Fruit fly (Drosophila melanogaster) whole organism, embryonic: ENCODE measurements around the gene CG15927.
A peak's percentile ranks its signal among the peaks of the same experiment; 100 is the strongest.

ENCODE experiments used
- Antp ChIP-seq: fragments of 200-800 bp; sonication (Bioruptor generic); optimal IDR thresholded peaks from 3 replicates; lab custom pipeline; 2016; ENCODE audit warnings: missing biosample characterization, missing genetic modification characterization
- CG10209 ChIP-seq: fragments of 200-800 bp; sonication (Bioruptor generic); optimal IDR thresholded peaks from 3 replicates; lab custom pipeline; 2017; ENCODE audit warnings: missing biosample characterization, mild to moderate bottlenecking, missing genetic modification characterization, missing genetic modification reagents
- CG10431 ChIP-seq: fragments of 200-800 bp; sonication (Bioruptor generic); optimal IDR thresholded peaks from 3 replicates; lab custom pipeline; 2018; ENCODE audit warnings: missing biosample characterization, mild to moderate bottlenecking, missing genetic modification characterization
- CG14441 ChIP-seq: fragments of 200-800 bp; sonication (Bioruptor generic); IDR thresholded peaks from 2 replicates; pipeline ENCODE4 v1.3.6; 2022; ENCODE audit warnings: missing biosample characterization, missing genetic modification characterization
- CG15269 ChIP-seq: fragments of 200-800 bp; sonication (Bioruptor generic); optimal IDR thresholded peaks from 2 replicates; lab custom pipeline; 2018; ENCODE audit warnings: missing biosample characterization, mild to moderate bottlenecking, missing genetic modification characterization, moderate library complexity
- CG17912 ChIP-seq: fragments of 200-800 bp; sonication (Bioruptor generic); optimal IDR thresholded peaks from 2 replicates; lab custom pipeline; 2018; ENCODE audit warnings: missing biosample characterization, mild to moderate bottlenecking, missing genetic modification characterization
- CG2202 ChIP-seq: fragments of 200-800 bp; sonication (Bioruptor generic); optimal IDR thresholded peaks from 2 replicates; lab custom pipeline; 2018; ENCODE audit warnings: missing biosample characterization, mild to moderate bottlenecking, missing genetic modification characterization
- CG30431 ChIP-seq: fragments of 200-800 bp; sonication (Bioruptor generic); optimal IDR thresholded peaks from 2 replicates; lab custom pipeline; 2017; ENCODE audit warnings: missing biosample characterization, missing genetic modification characterization
- CG3838 ChIP-seq: fragments of 200-800 bp; sonication (Bioruptor generic); optimal IDR thresholded peaks from 3 replicates; lab custom pipeline; 2016; ENCODE audit warnings: missing biosample characterization, missing genetic modification characterization
- CG3847 ChIP-seq: fragments of 200-800 bp; sonication (Bioruptor generic); IDR thresholded peaks from 2 replicates; pipeline ENCODE4 v1.3.6; 2022; ENCODE audit warnings: missing biosample characterization, missing genetic modification characterization
- CG4854 ChIP-seq: fragments of 200-800 bp; sonication (Bioruptor generic); optimal IDR thresholded peaks from 2 replicates; lab custom pipeline; 2016; ENCODE audit warnings: missing biosample characterization, missing genetic modification characterization, inconsistent platforms
- CG5953 ChIP-seq: fragments of 200-800 bp; sonication (Bioruptor generic); IDR thresholded peaks from 2 replicates; pipeline ENCODE4 v1.3.6; 2022; ENCODE audit warnings: missing biosample characterization, missing genetic modification characterization
- CG7271 ChIP-seq: fragments of 200-800 bp; sonication (Bioruptor generic); optimal IDR thresholded peaks from 2 replicates; lab custom pipeline; 2018; ENCODE audit warnings: missing biosample characterization, mild to moderate bottlenecking, missing genetic modification characterization, moderate library complexity
- CG7928 ChIP-seq: fragments of 200-800 bp; sonication (Bioruptor generic); optimal IDR thresholded peaks from 2 replicates; lab custom pipeline; 2017; ENCODE audit warnings: missing biosample characterization, mild to moderate bottlenecking, missing genetic modification characterization
- CG8281 ChIP-seq: fragments of 200-800 bp; sonication (Bioruptor generic); optimal IDR thresholded peaks from 2 replicates; lab custom pipeline; 2018; ENCODE audit warnings: missing biosample characterization, mild to moderate bottlenecking, missing genetic modification characterization, moderate library complexity
- CG8388 ChIP-seq: fragments of 200-800 bp; sonication (Bioruptor generic); optimal IDR thresholded peaks from 2 replicates; lab custom pipeline; 2019; ENCODE audit warnings: missing biosample characterization, mild to moderate bottlenecking, missing genetic modification characterization, moderate library complexity
- CG9876 ChIP-seq: fragments of 200-800 bp; sonication (Bioruptor generic); optimal IDR thresholded peaks from 2 replicates; lab custom pipeline; 2016; ENCODE audit warnings: missing biosample characterization, missing genetic modification characterization
- CG9932 ChIP-seq: fragments of 200-800 bp; sonication (Bioruptor generic); IDR thresholded peaks from 2 replicates; pipeline ENCODE4 v1.3.6; 2022; ENCODE audit warnings: missing biosample characterization, missing genetic modification characterization
- Camta ChIP-seq: fragments of 200-800 bp; sonication (Bioruptor generic); optimal IDR thresholded peaks from 2 replicates; lab custom pipeline; 2016; ENCODE audit warnings: missing biosample characterization, missing genetic modification characterization
- Dll ChIP-seq: fragments of 200-800 bp; sonication (Bioruptor generic); IDR thresholded peaks from 4 replicates; pipeline ENCODE4 v1.3.6; 2022; ENCODE audit warnings: missing biosample characterization, missing genetic modification characterization; ENCODE audit not compliant: partially characterized antibody
- HHEX ChIP-seq: fragments of 200-800 bp; sonication (Bioruptor generic); optimal IDR thresholded peaks from 3 replicates; lab custom pipeline; 2017; ENCODE audit warnings: missing biosample characterization, mild to moderate bottlenecking, missing genetic modification characterization, missing genetic modification reagents
- HLH3B ChIP-seq: fragments of 200-800 bp; sonication (Bioruptor generic); IDR thresholded peaks from 2 replicates; pipeline ENCODE4 v1.3.6; 2022; ENCODE audit warnings: missing biosample characterization, missing genetic modification characterization
- HLHmδ ChIP-seq: fragments of 200-800 bp; sonication (Bioruptor generic); optimal IDR thresholded peaks from 2 replicates; lab custom pipeline; 2018; ENCODE audit warnings: missing biosample characterization, mild to moderate bottlenecking, missing genetic modification characterization, moderate library complexity
- Meics ChIP-seq: fragments of 200-800 bp; sonication (Bioruptor generic); optimal IDR thresholded peaks from 2 replicates; lab custom pipeline; 2017; ENCODE audit warnings: missing biosample characterization, mild to moderate bottlenecking, missing genetic modification characterization
- NC2β ChIP-seq: fragments of 200-800 bp; sonication (Bioruptor generic); optimal IDR thresholded peaks from 2 replicates; lab custom pipeline; 2016; ENCODE audit warnings: missing biosample characterization, missing genetic modification characterization
- NFAT ChIP-seq: fragments of 200-800 bp; sonication (Bioruptor generic); IDR thresholded peaks from 2 replicates; pipeline ENCODE4 v1.3.6; 2022; ENCODE audit warnings: missing biosample characterization, missing genetic modification characterization
- Stat92E ChIP-seq, 3 experiments: fragments of >200 bp in 2 of 3; fragments of 200-800 bp in 1 of 3; sonication (Bioruptor generic) in 1 of 3; optimal IDR thresholded peaks; 2 replicates each; lab custom pipeline; 2017 to 2019; ENCODE audit warnings: missing biosample characterization in 3 of 3, missing genetic modification characterization in 3 of 3, mild to moderate bottlenecking in 1 of 3, moderate library complexity in 1 of 3
- ab ChIP-seq: fragments of 200-800 bp; sonication (Bioruptor generic); optimal IDR thresholded peaks from 2 replicates; lab custom pipeline; 2016; ENCODE audit warnings: missing biosample characterization, missing genetic modification characterization
- ato ChIP-seq: fragments of 200-800 bp; sonication (Bioruptor generic); IDR thresholded peaks from 2 replicates; pipeline ENCODE4 v1.3.6; 2022; ENCODE audit warnings: missing biosample characterization, missing genetic modification characterization; ENCODE audit not compliant: partially characterized antibody
- emc ChIP-seq: fragments of 200-800 bp; sonication (Bioruptor generic); optimal IDR thresholded peaks from 2 replicates; lab custom pipeline; 2016; ENCODE audit warnings: missing biosample characterization, missing genetic modification characterization
- ems ChIP-seq: fragments of 200-800 bp; sonication (Bioruptor generic); optimal IDR thresholded peaks from 3 replicates; lab custom pipeline; 2016; ENCODE audit warnings: missing biosample characterization, missing genetic modification characterization
- en ChIP-seq: fragments of 200-800 bp; sonication (Bioruptor generic); optimal IDR thresholded peaks from 2 replicates; lab custom pipeline; 2016; ENCODE audit warnings: missing biosample characterization, missing genetic modification characterization
- ewg ChIP-seq: fragments of 200-800 bp; sonication (Bioruptor generic); optimal IDR thresholded peaks from 3 replicates; lab custom pipeline; 2017; ENCODE audit warnings: mild to moderate bottlenecking, missing biosample characterization, missing genetic modification reagents, missing genetic modification characterization
- gem ChIP-seq: fragments of 200-800 bp; sonication (Bioruptor generic); optimal IDR thresholded peaks from 2 replicates; lab custom pipeline; 2019; ENCODE audit warnings: missing biosample characterization, mild to moderate bottlenecking, missing genetic modification characterization, moderate library complexity
- ham ChIP-seq: fragments of 200-800 bp; sonication (Bioruptor generic); IDR thresholded peaks from 2 replicates; pipeline ENCODE4 v1.3.6; 2022; ENCODE audit warnings: missing biosample characterization, missing genetic modification characterization
- hbn ChIP-seq: fragments of 200-800 bp; sonication (Bioruptor generic); IDR thresholded peaks from 2 replicates; pipeline ENCODE4 v1.3.6; 2022; ENCODE audit warnings: missing biosample characterization, missing genetic modification characterization; ENCODE audit not compliant: partially characterized antibody
- ind ChIP-seq: fragments of 200-800 bp; sonication (Bioruptor generic); optimal IDR thresholded peaks from 3 replicates; lab custom pipeline; 2016; ENCODE audit warnings: missing biosample characterization, missing genetic modification characterization
- lbe ChIP-seq: fragments of 200-800 bp; sonication (Bioruptor generic); optimal IDR thresholded peaks from 2 replicates; lab custom pipeline; 2016; ENCODE audit warnings: missing biosample characterization, mild to moderate bottlenecking, missing genetic modification characterization
- org-1 ChIP-seq: fragments of 200-800 bp; sonication (Bioruptor generic); optimal IDR thresholded peaks from 2 replicates; lab custom pipeline; 2017; ENCODE audit warnings: missing biosample characterization, missing genetic modification characterization
- pan ChIP-seq, 4 experiments: fragments of >200 bp in 3 of 4; fragments of 200-800 bp in 1 of 4; sonication (Bioruptor generic) in 1 of 4; optimal IDR thresholded peaks in 3 of 4; IDR thresholded peaks in 1 of 4; 2 replicates each; pipeline versions ENCODE4 v1.3.6 to Lab custom; 2017 to 2022; ENCODE audit warnings: missing biosample characterization in 2 of 4, missing genetic modification characterization in 2 of 4, mixed read lengths in 1 of 4
- prd ChIP-seq, 3 experiments: fragments of >200 bp in 2 of 3; fragments of 200-800 bp in 1 of 3; sonication (Bioruptor generic) in 1 of 3; optimal IDR thresholded peaks in 2 of 3; IDR thresholded peaks in 1 of 3; 2 replicates in 2 of 3; 3 replicates in 1 of 3; pipeline versions ENCODE4 v1.3.6 to Lab custom; 2017 to 2022; ENCODE audit warnings: missing biosample characterization in 1 of 3, missing genetic modification characterization in 1 of 3
- pum ChIP-seq: fragments of 200-800 bp; sonication (Bioruptor generic); optimal IDR thresholded peaks from 2 replicates; lab custom pipeline; 2016; ENCODE audit warnings: missing biosample characterization, missing genetic modification characterization
- sc ChIP-seq, 3 experiments: fragments of >200 bp in 2 of 3; fragments of 200-800 bp in 1 of 3; sonication (Bioruptor generic) in 1 of 3; optimal IDR thresholded peaks; 2 replicates in 2 of 3; 3 replicates in 1 of 3; lab custom pipeline; 2017; ENCODE audit warnings: mild to moderate bottlenecking in 1 of 3, missing biosample characterization in 1 of 3, missing genetic modification characterization in 1 of 3, missing genetic modification reagents in 1 of 3
- shn ChIP-seq: fragments of 200-800 bp; sonication (Bioruptor generic); optimal IDR thresholded peaks from 3 replicates; lab custom pipeline; 2016; ENCODE audit warnings: missing biosample characterization, missing genetic modification characterization
- sna ChIP-seq: fragments of 200-800 bp; sonication (Bioruptor generic); IDR thresholded peaks from 2 replicates; pipeline ENCODE4 v1.3.6; 2022; ENCODE audit warnings: missing biosample characterization, missing genetic modification characterization; ENCODE audit not compliant: partially characterized antibody
- sqz ChIP-seq: fragments of 200-800 bp; sonication (Bioruptor generic); optimal IDR thresholded peaks from 3 replicates; lab custom pipeline; 2018; ENCODE audit warnings: missing biosample characterization, mild to moderate bottlenecking, missing genetic modification characterization
- vnd ChIP-seq: fragments of 200-800 bp; sonication (Bioruptor generic); IDR thresholded peaks from 3 replicates; pipeline ENCODE4 v1.3.6; 2022; ENCODE audit warnings: missing biosample characterization, missing genetic modification characterization; ENCODE audit not compliant: partially characterized antibody
- zf30C ChIP-seq: fragments of 200-800 bp; sonication (Bioruptor generic); optimal IDR thresholded peaks from 3 replicates; lab custom pipeline; 2018; ENCODE audit warnings: missing biosample characterization, mild to moderate bottlenecking, missing genetic modification characterization

CG15927 gene

DNA sequence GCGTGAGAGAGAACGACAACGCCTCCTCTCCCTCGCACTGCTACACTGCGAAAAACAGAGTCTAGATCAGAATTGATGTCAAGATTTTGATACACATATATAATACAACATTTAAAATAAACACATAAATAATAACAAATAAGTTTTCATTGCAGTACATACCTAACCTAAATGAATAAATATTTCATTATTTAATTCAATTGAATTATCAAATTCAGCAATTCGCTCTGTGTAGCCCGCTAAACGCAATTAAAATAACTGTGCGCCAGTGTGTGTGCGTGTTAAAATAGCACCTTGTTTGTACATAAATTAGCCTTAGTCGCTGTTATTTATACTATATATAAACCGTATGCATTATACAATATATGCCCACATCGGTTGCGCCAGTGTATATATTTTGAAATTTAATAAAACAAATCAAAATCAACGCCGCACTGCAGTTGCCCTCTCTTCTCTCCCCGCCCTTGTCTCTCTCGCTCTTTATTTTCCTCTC lies 17.8 kb downstream of the CG15927 start (continued):
- TF ChIP-seq CG8388 (peak; percentile 89), CG7928 (peak; percentile 72), sc (optimal IDR thresholded peaks at IDR 0.05; lab: Kevin White, UChicago) (no peak), sc (GFP tag; optimal IDR thresholded peaks at IDR 0.05; lab: Kevin White, UChicago) (peak; percentile 78), hbn (GFP tag; lab: Robert Waterston, UW) (no peak), NC2β (GFP tag; lab: Kevin White, UChicago) (peak; percentile 38), ewg (GFP tag; lab: Kevin White, UChicago) (peak; percentile 84), emc (GFP tag; lab: Kevin White, UChicago) (peak; percentile 53), CG5953 (peak; percentile 60; the same call in 1 of the 2 replicates), CG3838 (peak; percentile 59), Camta (GFP tag; lab: Kevin White, UChicago) (peak; percentile 67), CG15269 (tag; lab: Kevin White, UChicago) (peak; percentile 97), CG9932 (GFP tag; lab: Robert Waterston, UW) (peak; percentile 96), CG10209 (GFP tag; lab: Kevin White, UChicago) (peak; percentile 94), sqz (GFP tag; lab: Kevin White, UChicago) (peak; percentile 84), Dll (no peak), ab (GFP tag; lab: Kevin White, UChicago) (peak; percentile 37), org-1 (GFP tag; lab: Kevin White, UChicago) (peak; percentile 91), ems (peak; percentile 70), CG9876 (GFP tag; lab: Kevin White, UChicago) (no peak), zf30C (GFP tag; lab: Kevin White, UChicago) (peak; percentile 88), CG30431 (GFP tag; lab: Kevin White, UChicago) (peak; percentile 75), CG8281 (tag; lab: Kevin White, UChicago) (peak; percentile 87), CG17912 (peak; percentile 87), en (peak; percentile 34), CG14441 (GFP tag; lab: Robert Waterston, UW) (peak; percentile 95), vnd (GFP tag; lab: Robert Waterston, UW) (no peak), pum (GFP tag; lab: Kevin White, UChicago) (peak; percentile 44), CG10431 (GFP tag; lab: Kevin White, UChicago) (peak; percentile 42), Meics (GFP tag; lab: Kevin White, UChicago) (peak; percentile 96), CG7271 (peak; percentile 59), HLHmδ (GFP tag; lab: Kevin White, UChicago) (no peak), HLH3B (GFP tag; lab: Robert Waterston, UW) (peak; percentile 96), CG3847 (GFP tag; lab: Robert Waterston, UW) (peak; percentile 97), CG2202 (tag; lab: Kevin White, UChicago) (peak; percentile 70), pan (optimal IDR thresholded peaks at IDR 0.05; lab: Kevin White, UChicago) (no peak), pan (GFP tag; optimal IDR thresholded peaks at IDR 0.05 in 1 of 2, IDR thresholded peaks at IDR 0.05 in 1 of 2) (peak in 1 of 2 experiments; percentile 96), ham (GFP tag; lab: Robert Waterston, UW) (peak; percentile 84), ato (GFP tag; lab: Robert Waterston, UW) (no peak), Stat92E (GFP tag; optimal IDR thresholded peaks at IDR 0.05; lab: Kevin White, UChicago) (no peak), CG4854 (peak; percentile 78), NFAT (GFP tag; lab: Robert Waterston, UW) (peak; percentile 93), HHEX (GFP tag; lab: Kevin White, UChicago) (peak; percentile 95), lbe (peak; percentile 94), gem (tag; lab: Kevin White, UChicago) (peak; percentile 97), ind (peak; percentile 94), Antp (GFP tag; lab: Kevin White, UChicago) (peak; percentile 42), sna (GFP tag; lab: Robert Waterston, UW) (no peak), shn (no peak), prd (optimal IDR thresholded peaks at IDR 0.05; lab: Kevin White, UChicago) (no peak), prd (GFP tag; IDR thresholded peaks at IDR 0.05; lab: Robert Waterston, UW) (peak; percentile 96)
